ENCODE assay signal across 5 fruit fly cellular contexts in genomic region chr3R:5198302-5198701, dm6.
A peak's percentile ranks its signal among the peaks of the same experiment; 100 is the strongest.
TF ChIP-seq lines count a peak whose summit lies in the region.

No protein-coding gene starts in this region.

- TF ChIP-seq CTCF in whole organism, embryonic (GFP tag; optimal IDR thresholded peaks at IDR 0.05; lab: Kevin White, UChicago), result no peak

TF ChIP-seq in whole organism, adult, 20 proteins besides CTCF, POLR2A, EP300 and RAD21 (continues in another document):
- TF ChIP-seq cnc (optimal IDR thresholded peaks at IDR 0.05; lab: Kevin White, UChicago) (no peak), CG7101 (tag; optimal IDR thresholded peaks at IDR 0.05; lab: Kevin White, UChicago) (peak; percentile 27), CG11617 (GFP tag; optimal IDR thresholded peaks at IDR 0.05; lab: Kevin White, UChicago) (no peak), CG12768 (GFP tag; optimal IDR thresholded peaks at IDR 0.05; lab: Kevin White, UChicago) (peak; percentile 55), Crg-1 (GFP tag; optimal IDR thresholded peaks at IDR 0.05; lab: Kevin White, UChicago) (no peak), Mnt (GFP tag; optimal IDR thresholded peaks at IDR 0.05; lab: Kevin White, UChicago) (no peak), pad (GFP tag; optimal IDR thresholded peaks at IDR 0.05; lab: Kevin White, UChicago) (no peak), CG14711 (tag; optimal IDR thresholded peaks at IDR 0.05; lab: Kevin White, UChicago) (peak; percentile 46), bab1 (GFP tag; optimal IDR thresholded peaks at IDR 0.05; lab: Kevin White, UChicago) (no peak), cic (GFP tag; optimal IDR thresholded peaks at IDR 0.05; lab: Kevin White, UChicago) (no peak), Clk (GFP tag; optimal IDR thresholded peaks at IDR 0.05; lab: Kevin White, UChicago) (peak; percentile 17), Hr96 (GFP tag; optimal IDR thresholded peaks at IDR 0.05; lab: Kevin White, UChicago) (no peak), kay (GFP tag; lab: Kevin White, UChicago; ENCODE audit: borderline replicate concordance) (no peak), ovo (GFP tag; optimal IDR thresholded peaks at IDR 0.05; lab: Kevin White, UChicago) (no peak), CG1620 (GFP tag; optimal IDR thresholded peaks at IDR 0.05; lab: Kevin White, UChicago) (no peak), toe (GFP tag; optimal IDR thresholded peaks at IDR 0.05; lab: Kevin White, UChicago) (peak; percentile 26), CG7045 (GFP tag; optimal IDR thresholded peaks at IDR 0.05; lab: Kevin White, UChicago) (peak; percentile 50), CG33017 (tag; optimal IDR thresholded peaks at IDR 0.05; lab: Kevin White, UChicago) (peak; percentile 56), CG5204 (GFP tag; optimal IDR thresholded peaks at IDR 0.05; lab: Kevin White, UChicago) (no peak)

TF ChIP-seq in whole organism, embryonic, 481 proteins besides CTCF, POLR2A, EP300 and RAD21 (continues in another document):
- TF ChIP-seq stc (GFP tag; IDR thresholded peaks at IDR 0.05; lab: Robert Waterston, UW), result peak; percentile 56; the same call in 1 of the 2 replicates
- peak; percentile 40 for TF ChIP-seq CG9876 (GFP tag; optimal IDR thresholded peaks at IDR 0.05; lab: Kevin White, UChicago)
- no peak for TF ChIP-seq CG15479 (GFP tag; optimal IDR thresholded peaks at IDR 0.05; lab: Kevin White, UChicago)
- TF ChIP-seq CG7357 (GFP tag; IDR thresholded peaks at IDR 0.05; lab: Robert Waterston, UW), result 0 out of 3 replicates have a peak, but pooled peaks have one; percentile 8
- peak; percentile 48 for TF ChIP-seq CG13775 (GFP tag; optimal IDR thresholded peaks at IDR 0.05; lab: Kevin White, UChicago)
- TF ChIP-seq CG11696 (GFP tag; IDR thresholded peaks at IDR 0.05; lab: Robert Waterston, UW), result 0 out of 2 replicates have a peak, but pooled peaks have one; percentile 25
- no peak for TF ChIP-seq CG15073 (GFP tag; optimal IDR thresholded peaks at IDR 0.05; lab: Kevin White, UChicago)
- TF ChIP-seq HHEX (GFP tag; optimal IDR thresholded peaks at IDR 0.05; lab: Kevin White, UChicago), result peak; percentile 48
- peak; percentile 41; the same call in 1 of the 2 replicates for TF ChIP-seq klu (GFP tag; IDR thresholded peaks at IDR 0.05; lab: Robert Waterston, UW)
- TF ChIP-seq Dbx (GFP tag; IDR thresholded peaks at IDR 0.05; lab: Robert Waterston, UW), result peak; percentile 67; the same call in 2 of the 3 replicates
- peak; percentile 72 for TF ChIP-seq CG7786 (GFP tag; optimal IDR thresholded peaks at IDR 0.05; lab: Kevin White, UChicago)
- TF ChIP-seq B-H2 (GFP tag; optimal IDR thresholded peaks at IDR 0.05; lab: Kevin White, UChicago), result peak; percentile 26
- TF ChIP-seq Bgb (GFP tag; IDR thresholded peaks at IDR 0.05; lab: Robert Waterston, UW; ENCODE audit: partially characterized antibody), result no peak
- no peak for TF ChIP-seq CG3407 (GFP tag; optimal IDR thresholded peaks at IDR 0.05; lab: Kevin White, UChicago)
- no peak for TF ChIP-seq tna (GFP tag; IDR thresholded peaks at IDR 0.05; lab: Robert Waterston, UW; ENCODE audit: partially characterized antibody)
- no peak for TF ChIP-seq ro (GFP tag; IDR thresholded peaks at IDR 0.05; lab: Robert Waterston, UW)
- TF ChIP-seq sens (GFP tag; lab: Kevin White, UChicago), result peak; percentile 81

TF ChIP-seq in whole organism, prepupa, 60 proteins besides CTCF, POLR2A, EP300 and RAD21 (continues in another document):
- TF ChIP-seq CG10631 (GFP tag; optimal IDR thresholded peaks at IDR 0.05; lab: Kevin White, UChicago) (peak; percentile 38), fkh (GFP tag; optimal IDR thresholded peaks at IDR 0.05; lab: Kevin White, UChicago) (no peak), CG6854 (GFP tag; optimal IDR thresholded peaks at IDR 0.05; lab: Kevin White, UChicago) (no peak), salr (GFP tag; optimal IDR thresholded peaks at IDR 0.05; lab: Kevin White, UChicago) (no peak), lz (GFP tag; optimal IDR thresholded peaks at IDR 0.05; lab: Kevin White, UChicago) (peak; percentile 23), pdm3 (GFP tag; optimal IDR thresholded peaks at IDR 0.05; lab: Kevin White, UChicago) (peak; percentile 37), CG3032 (tag; optimal IDR thresholded peaks at IDR 0.05; lab: Kevin White, UChicago) (no peak), OdsH (GFP tag; optimal IDR thresholded peaks at IDR 0.05; lab: Kevin White, UChicago) (peak; percentile 45), CG10669 (GFP tag; optimal IDR thresholded peaks at IDR 0.05; lab: Kevin White, UChicago) (peak; percentile 30), dsx (GFP tag; optimal IDR thresholded peaks at IDR 0.05; lab: Kevin White, UChicago; ENCODE audit: poor library complexity, severe bottlenecking) (no peak), CG34406 (GFP tag; optimal IDR thresholded peaks at IDR 0.05; lab: Kevin White, UChicago) (no peak), CG6808 (GFP tag; optimal IDR thresholded peaks at IDR 0.05; lab: Kevin White, UChicago) (no peak), Gug (GFP tag; IDR thresholded peaks at IDR 0.05; lab: Robert Waterston, UW) (peak; percentile 51; the same call in 1 of the 2 replicates), CG11294 (GFP tag; IDR thresholded peaks at IDR 0.05; lab: Robert Waterston, UW) (peak; percentile 50; the same call in 1 of the 2 replicates), CG1621 (tag; optimal IDR thresholded peaks at IDR 0.05; lab: Kevin White, UChicago) (no peak), Eip93F (GFP tag; optimal IDR thresholded peaks at IDR 0.05; lab: Kevin White, UChicago) (no peak), CG32006 (GFP tag; optimal IDR thresholded peaks at IDR 0.05; lab: Kevin White, UChicago) (peak; percentile 63), Hr4 (GFP tag; optimal IDR thresholded peaks at IDR 0.05; lab: Kevin White, UChicago) (peak; percentile 36), spab (GFP tag; optimal IDR thresholded peaks at IDR 0.05; lab: Kevin White, UChicago) (no peak)

TF ChIP-seq in whole organism, pupa, 21 proteins besides CTCF, POLR2A, EP300 and RAD21:
- TF ChIP-seq CG8159 (tag; optimal IDR thresholded peaks at IDR 0.05; lab: Kevin White, UChicago) (no peak), CG32121 (GFP tag; IDR thresholded peaks at IDR 0.05; lab: Robert Waterston, UW) (peak; percentile 27; the same call in 1 of the 2 replicates), CG4496 (GFP tag; IDR thresholded peaks at IDR 0.05; lab: Robert Waterston, UW) (peak; percentile 63; the same call in 1 of the 3 replicates), CG12605 (GFP tag; IDR thresholded peaks at IDR 0.05; lab: Robert Waterston, UW) (peak; percentile 53), Snoo (tag; optimal IDR thresholded peaks at IDR 0.05; lab: Kevin White, UChicago) (peak; percentile 4), CG17806 (tag; optimal IDR thresholded peaks at IDR 0.05; lab: Kevin White, UChicago) (peak; percentile 23), CG10348 (GFP tag; IDR thresholded peaks at IDR 0.05; lab: Robert Waterston, UW) (no peak), CG15710 (tag; optimal IDR thresholded peaks at IDR 0.05; lab: Kevin White, UChicago) (peak; percentile 31), CG8301 (tag; optimal IDR thresholded peaks at IDR 0.05; lab: Kevin White, UChicago) (peak; percentile 21), Pif1A (GFP tag; optimal IDR thresholded peaks at IDR 0.05; lab: Kevin White, UChicago) (peak; percentile 59)
TF ChIP-seq in whole organism, pupa: peak in this region for 8.

TF ChIP-seq in whole organism, wandering third instar larva, 38 proteins besides CTCF, POLR2A, EP300 and RAD21 (continues in another document):
- no peak for TF ChIP-seq CrebA (GFP tag; optimal IDR thresholded peaks at IDR 0.05; lab: Kevin White, UChicago; ENCODE audit: borderline replicate concordance)
- TF ChIP-seq woc (GFP tag; optimal IDR thresholded peaks at IDR 0.05; lab: Kevin White, UChicago), result no peak
- no peak for TF ChIP-seq N (GFP tag; optimal IDR thresholded peaks at IDR 0.05; lab: Kevin White, UChicago)
- TF ChIP-seq Dfd (GFP tag; optimal IDR thresholded peaks at IDR 0.05; lab: Kevin White, UChicago), result no peak
- TF ChIP-seq Dif (GFP tag; optimal IDR thresholded peaks at IDR 0.05; lab: Kevin White, UChicago; ENCODE audit: partially characterized antibody), result no peak
- no peak for TF ChIP-seq dl (GFP tag; optimal IDR thresholded peaks at IDR 0.05; lab: Kevin White, UChicago; ENCODE audit: insufficient read depth in 1 of 2, partially characterized antibody in 2 of 2)
- no peak for TF ChIP-seq Vsx2 (GFP tag; optimal IDR thresholded peaks at IDR 0.05; lab: Kevin White, UChicago; ENCODE audit: partially characterized antibody)
- no peak for TF ChIP-seq tai (GFP tag; optimal IDR thresholded peaks at IDR 0.05; lab: Kevin White, UChicago)
- peak; percentile 11 for TF ChIP-seq psq (GFP tag; optimal IDR thresholded peaks at IDR 0.05; lab: Kevin White, UChicago)
- TF ChIP-seq sv (GFP tag; optimal IDR thresholded peaks at IDR 0.05; lab: Kevin White, UChicago), result peak; percentile 28
- peak; percentile 0 for TF ChIP-seq dmrt93B (GFP tag; optimal IDR thresholded peaks at IDR 0.05; lab: Kevin White, UChicago)
- TF ChIP-seq HLH106 (tag; optimal IDR thresholded peaks at IDR 0.05; lab: Kevin White, UChicago), result peak; percentile 51
- no peak for TF ChIP-seq jim (GFP tag; optimal IDR thresholded peaks at IDR 0.05; lab: Kevin White, UChicago)
- TF ChIP-seq CG9705 (GFP tag; optimal IDR thresholded peaks at IDR 0.05; lab: Kevin White, UChicago), result no peak
- peak; percentile 23 for TF ChIP-seq br (GFP tag; optimal IDR thresholded peaks at IDR 0.05; lab: Kevin White, UChicago)
- TF ChIP-seq usp (GFP tag; optimal IDR thresholded peaks at IDR 0.05; lab: Kevin White, UChicago), result no peak
- peak; percentile 0 for TF ChIP-seq OdsH (GFP tag; optimal IDR thresholded peaks at IDR 0.05; lab: Kevin White, UChicago)
- no peak for TF ChIP-seq Hr83 (GFP tag; optimal IDR thresholded peaks at IDR 0.05; lab: Kevin White, UChicago; ENCODE audit: poor library complexity, severe bottlenecking)
- no peak for TF ChIP-seq Mio (GFP tag; optimal IDR thresholded peaks at IDR 0.05; lab: Kevin White, UChicago)
- no peak for TF ChIP-seq dsf (GFP tag; optimal IDR thresholded peaks at IDR 0.05; lab: Kevin White, UChicago; ENCODE audit: borderline replicate concordance)
- peak; percentile 42 for TF ChIP-seq Sp1 (GFP tag; optimal IDR thresholded peaks at IDR 0.05; lab: Kevin White, UChicago)
- no peak for TF ChIP-seq sage (GFP tag; optimal IDR thresholded peaks at IDR 0.05; lab: Kevin White, UChicago)
- TF ChIP-seq lola (GFP tag; optimal IDR thresholded peaks at IDR 0.05; lab: Kevin White, UChicago), result no peak
- TF ChIP-seq pan (optimal IDR thresholded peaks at IDR 0.05; lab: Kevin White, UChicago), result no peak
- TF ChIP-seq Myc (optimal IDR thresholded peaks at IDR 0.05; lab: Kevin White, UChicago), result no peak
- TF ChIP-seq fru (GFP tag; optimal IDR thresholded peaks at IDR 0.05; lab: Kevin White, UChicago), result peak; percentile 58
- no peak for TF ChIP-seq Hr78 (GFP tag; optimal IDR thresholded peaks at IDR 0.05; lab: Kevin White, UChicago)
- peak in 1 of 2 experiments; percentile 52 for TF ChIP-seq foxo (GFP tag; optimal IDR thresholded peaks at IDR 0.05; lab: Kevin White, UChicago)
- TF ChIP-seq rgr (GFP tag; optimal IDR thresholded peaks at IDR 0.05; lab: Kevin White, UChicago), result peak; percentile 26
- TF ChIP-seq Hnf4 (GFP tag; optimal IDR thresholded peaks at IDR 0.05; lab: Kevin White, UChicago), result peak; percentile 9
- no peak for TF ChIP-seq Jra (GFP tag; optimal IDR thresholded peaks at IDR 0.05; lab: Kevin White, UChicago)
